Fruit fly (Drosophila melanogaster): ENCODE data around the gene ND-51.

ND-51 gene

DNA sequence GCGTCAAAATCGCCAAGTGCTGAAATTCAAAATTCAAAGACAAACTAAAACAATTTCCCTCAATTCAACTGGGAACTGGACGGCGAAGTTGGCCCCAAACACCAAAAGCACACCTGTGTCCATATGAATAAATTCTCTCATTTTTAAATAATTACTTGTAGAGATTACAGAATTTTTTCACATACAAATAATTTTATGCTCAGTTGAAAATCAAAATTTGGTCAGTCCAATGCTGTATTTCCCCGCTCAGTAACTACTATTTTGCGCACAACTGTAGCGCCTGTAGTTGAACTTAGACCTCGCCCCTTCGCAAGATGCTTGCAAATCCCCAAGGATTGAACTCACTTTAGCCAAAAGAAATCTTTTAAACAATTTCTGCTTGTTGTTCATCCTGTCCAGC lies 33.8 kb downstream of the ND-51 start (continued):
- TF ChIP-seq nerfin-2 (GFP tag; IDR thresholded peaks at IDR 0.05; ENCODE audit: partially characterized antibody) (no peak), inv (GFP tag; IDR thresholded peaks at IDR 0.05; ENCODE audit: partially characterized antibody) (no peak), tin (GFP tag; optimal IDR thresholded peaks at IDR 0.05) (no peak), ase (GFP tag; IDR thresholded peaks at IDR 0.05) (no peak), psq (GFP tag; optimal IDR thresholded peaks at IDR 0.05) (no peak), CG32772 (GFP tag; IDR thresholded peaks at IDR 0.05) (no peak), CG6813 (GFP tag; optimal IDR thresholded peaks at IDR 0.05) (no peak), zf30C (GFP tag; optimal IDR thresholded peaks at IDR 0.05) (no peak), unc-4 (GFP tag; IDR thresholded peaks at IDR 0.05; ENCODE audit: partially characterized antibody) (no peak), tx (GFP tag; optimal IDR thresholded peaks at IDR 0.05) (no peak), CG2199 (GFP tag; IDR thresholded peaks at IDR 0.05) (no peak), CG17359 (tag; optimal IDR thresholded peaks at IDR 0.05) (no peak), CG43689 (GFP tag; IDR thresholded peaks at IDR 0.05) (no peak), CG2712 (tag; optimal IDR thresholded peaks at IDR 0.05) (no peak), E2f2 (GFP tag; IDR thresholded peaks at IDR 0.05) (0 out of 2 replicates have a peak, but pooled peaks have one; percentile 11), CG14860 (GFP tag; IDR thresholded peaks at IDR 0.05; ENCODE audit: partially characterized antibody) (no peak), kni (GFP tag; optimal IDR thresholded peaks at IDR 0.05) (no peak), Fer2 (tag; optimal IDR thresholded peaks at IDR 0.05) (no peak), CG10321 (GFP tag; IDR thresholded peaks at IDR 0.05) (no peak), Neu2 (GFP tag; optimal IDR thresholded peaks at IDR 0.05; ENCODE audit: borderline replicate concordance) (no peak), nmo (GFP tag; optimal IDR thresholded peaks at IDR 0.05) (no peak), bbx (GFP tag; IDR thresholded peaks at IDR 0.05; ENCODE audit: partially characterized antibody) (no peak), lilli (GFP tag; optimal IDR thresholded peaks at IDR 0.05) (no peak), fru (optimal IDR thresholded peaks at IDR 0.05) (no peak), CG17328 (GFP tag; IDR thresholded peaks at IDR 0.05) (peak; percentile 68), Dip3 (GFP tag; optimal IDR thresholded peaks at IDR 0.05) (no peak), ranshi (GFP tag; IDR thresholded peaks at IDR 0.05) (no peak; the same call in 1 of the 2 replicates), rib (GFP tag; IDR thresholded peaks at IDR 0.05) (no peak), ham (GFP tag; IDR thresholded peaks at IDR 0.05) (no peak), CG7745 (tag; optimal IDR thresholded peaks at IDR 0.05) (no peak), CG11695 (GFP tag; IDR thresholded peaks at IDR 0.05) (0 out of 3 replicates have a peak, but pooled peaks have one; percentile 27), CG15479 (GFP tag; optimal IDR thresholded peaks at IDR 0.05) (no peak), lab (GFP tag; optimal IDR thresholded peaks at IDR 0.05) (peak; percentile 17), Usf (GFP tag; optimal IDR thresholded peaks at IDR 0.05) (no peak), lmd (GFP tag; IDR thresholded peaks at IDR 0.05) (peak; percentile 42; the same call in 1 of the 2 replicates), Dref (GFP tag; IDR thresholded peaks at IDR 0.05) (no peak), tup (GFP tag; optimal IDR thresholded peaks at IDR 0.05) (no peak), CG13287 (GFP tag; IDR thresholded peaks at IDR 0.05; ENCODE audit: partially characterized antibody) (no peak), CG31224 (GFP tag; IDR thresholded peaks at IDR 0.05) (no peak), gfzf (GFP tag; optimal IDR thresholded peaks at IDR 0.05) (no peak), hb (GFP tag; IDR thresholded peaks at IDR 0.05; ENCODE audit: partially characterized antibody) (no peak), CG17385 (GFP tag; optimal IDR thresholded peaks at IDR 0.05) (no peak), CG18011 (GFP tag; optimal IDR thresholded peaks at IDR 0.05) (no peak), CG2678 (tag; optimal IDR thresholded peaks at IDR 0.05) (no peak), esg (GFP tag; conservative IDR thresholded peaks at IDR 0.05) (peak; percentile 34; the same call in 1 of the 2 replicates), toy (GFP tag; IDR thresholded peaks at IDR 0.05) (no peak), Ada2b (GFP tag; IDR thresholded peaks at IDR 0.05) (peak; percentile 34), abd-A (tag; optimal IDR thresholded peaks at IDR 0.05) (no peak), CG5245 (GFP tag; optimal IDR thresholded peaks at IDR 0.05) (no peak), Doc3 (GFP tag; IDR thresholded peaks at IDR 0.05; ENCODE audit: partially characterized antibody) (no peak), dmrt99B (tag; optimal IDR thresholded peaks at IDR 0.05) (no peak)
